Fruit fly (Drosophila melanogaster): ENCODE data around the gene CG17931.

DNA sequence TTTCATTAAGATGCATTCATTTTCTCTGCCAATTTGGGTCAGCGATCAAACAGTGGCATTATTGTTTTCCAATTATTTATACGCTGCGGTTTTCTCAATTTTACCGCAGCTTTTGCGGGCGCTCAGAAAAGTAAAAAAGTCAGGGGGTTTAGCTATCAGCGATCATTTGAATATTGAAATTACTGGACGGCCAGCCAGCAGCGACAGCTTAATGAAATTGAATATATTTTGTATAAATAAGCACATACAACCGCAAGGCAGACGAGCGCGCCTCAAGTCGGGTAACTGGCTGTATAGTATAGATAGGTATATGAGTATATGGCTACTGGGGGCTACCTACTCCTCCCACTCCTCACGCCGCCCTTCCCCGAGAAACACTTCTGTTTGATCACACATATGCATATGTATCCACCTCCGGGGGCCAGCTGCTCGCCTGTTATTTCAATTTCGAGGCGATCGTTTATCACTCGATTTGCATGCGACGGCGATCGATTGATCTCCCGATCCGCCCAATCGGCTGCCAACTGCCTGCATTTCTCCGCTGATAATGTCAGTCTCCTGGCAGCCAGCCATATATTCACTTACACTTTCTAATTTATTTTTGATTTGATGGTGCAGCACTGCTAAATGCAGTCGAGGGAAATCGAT lies 2.9 kb downstream of the CG17931 start:
- TF ChIP-seq Myc (optimal IDR thresholded peaks at IDR 0.05) (no peak), Dfd (GFP tag; optimal IDR thresholded peaks at IDR 0.05) (no peak), OdsH (GFP tag; optimal IDR thresholded peaks at IDR 0.05) (no peak), br (GFP tag; optimal IDR thresholded peaks at IDR 0.05) (no peak)

Measured in whole organism, wandering third instar larva.